Worm (Caenorhabditis elegans) whole organism, late embryonic: ENCODE data around the gene C31H2.4.

Experiments
- K09A11.1 ChIP-seq: sonication (generic microtip); optimal IDR thresholded peaks from 2 replicates; lab custom pipeline; 2017; ENCODE audit warnings: antibody characterized with exemption, mild to moderate bottlenecking, missing genetic modification characterization, missing compliant biosample characterization; ENCODE audit not compliant: insufficient read depth
- ama-1 ChIP-seq: fragments of 150-350 bp; optimal IDR thresholded peaks from 2 replicates; lab custom pipeline; 2014
- ceh-22 ChIP-seq: sonication (generic microtip); optimal IDR thresholded peaks from 2 replicates; lab custom pipeline; 2017; ENCODE audit warnings: missing biosample characterization, missing genetic modification characterization
- ceh-48 ChIP-seq: sonication (generic microtip); optimal IDR thresholded peaks from 2 replicates; lab custom pipeline; 2016; ENCODE audit warnings: missing genetic modification characterization, inconsistent platforms, missing compliant biosample characterization
- gmeb-2 ChIP-seq: sonication (generic microtip); optimal IDR thresholded peaks from 2 replicates; lab custom pipeline; 2016; ENCODE audit warnings: missing genetic modification characterization, inconsistent platforms, missing compliant biosample characterization
- hlh-30 ChIP-seq: sonication (generic microtip); optimal IDR thresholded peaks from 2 replicates; lab custom pipeline; 2017; ENCODE audit warnings: antibody characterized with exemption, missing genetic modification characterization, missing compliant biosample characterization; ENCODE audit not compliant: insufficient read depth
- nhr-11 ChIP-seq: fragments of 150-350 bp; optimal IDR thresholded peaks from 2 replicates; lab custom pipeline; 2014; ENCODE audit warnings: missing biosample characterization, missing genetic modification characterization
- npax-4 ChIP-seq: sonication (generic microtip); optimal IDR thresholded peaks from 2 replicates; lab custom pipeline; 2016; ENCODE audit warnings: missing genetic modification characterization, missing compliant biosample characterization
- sdc-2 ChIP-seq: sonication (generic microtip); optimal IDR thresholded peaks from 2 replicates; lab custom pipeline; 2016; ENCODE audit warnings: missing genotype, missing genetic modification characterization, missing compliant biosample characterization
- syd-9 ChIP-seq: sonication (generic microtip); optimal IDR thresholded peaks from 2 replicates; lab custom pipeline; 2016; ENCODE audit warnings: mild to moderate bottlenecking, missing genetic modification characterization, moderate library complexity, missing compliant biosample characterization
- unc-3 ChIP-seq, 2 experiments: fragments of 200-800 bp in 1 of 2; sonication (Bioruptor generic) in 1 of 2; sonication (generic microtip) in 1 of 2; conservative IDR thresholded peaks in 1 of 2; optimal IDR thresholded peaks in 1 of 2; 2 replicates each; pipeline versions ENCODE4 v1.3.6 to Lab custom; 2016 to 2022; ENCODE audit warnings: missing compliant biosample characterization in 2 of 2, missing genetic modification characterization in 2 of 2, missing genetic modification reagents in 1 of 2
- unc-86 ChIP-seq: sonication (generic microtip); optimal IDR thresholded peaks from 2 replicates; lab custom pipeline; 2016; ENCODE audit warnings: missing genetic modification characterization, missing compliant biosample characterization
- zip-5 ChIP-seq: sonication (generic microtip); optimal IDR thresholded peaks from 2 replicates; lab custom pipeline; 2016; ENCODE audit warnings: missing genetic modification characterization, missing compliant biosample characterization

DNA sequence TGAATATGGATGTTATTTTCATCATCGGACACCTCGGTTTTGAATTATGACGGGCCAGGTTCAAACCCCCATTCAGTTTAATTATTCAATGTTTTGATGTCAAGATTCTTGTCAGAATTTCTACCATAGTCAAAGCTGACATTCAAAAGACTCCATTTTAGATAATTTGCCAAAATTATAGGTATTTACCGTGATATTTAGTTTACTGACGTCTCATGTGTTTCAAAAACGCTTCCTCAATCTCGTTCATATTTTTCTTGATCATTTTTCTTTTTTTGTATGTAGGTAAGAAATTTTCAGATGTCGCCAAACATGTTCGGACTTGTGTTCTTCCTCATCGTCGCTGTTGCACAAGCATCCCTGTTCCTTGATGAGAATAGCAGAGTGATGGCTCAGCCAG, 3.3 kb upstream of the C31H2.4 start, which contains the start of gene EGAP5.1:
- TF ChIP-seq syd-9 (tag; lab: Kevin White, UChicago) (no peak), sdc-2 (tag; lab: Kevin White, UChicago) (no peak), ceh-22 (tag; lab: Kevin White, UChicago) (no peak), unc-86 (tag; lab: Kevin White, UChicago) (no peak), ceh-48 (tag; lab: Kevin White, UChicago) (no peak), nhr-11 (tag; lab: Kevin White, UChicago) (no peak), unc-3 (GFP tag; conservative IDR thresholded peaks at IDR 0.05; lab: Robert Waterston, UW) (no peak), unc-3 (tag; optimal IDR thresholded peaks at IDR 0.05; lab: Kevin White, UChicago) (no peak), hlh-30 (tag; lab: Kevin White, UChicago) (no peak), ama-1 (lab: Kevin White, UChicago) (no peak), npax-4 (tag; lab: Kevin White, UChicago) (no peak), K09A11.1 (tag; lab: Kevin White, UChicago) (no peak), zip-5 (tag; lab: Kevin White, UChicago) (no peak), gmeb-2 (tag; lab: Kevin White, UChicago) (no peak)
